Worm (Caenorhabditis elegans): ENCODE measurements around the gene C10A4.4.

DNA sequence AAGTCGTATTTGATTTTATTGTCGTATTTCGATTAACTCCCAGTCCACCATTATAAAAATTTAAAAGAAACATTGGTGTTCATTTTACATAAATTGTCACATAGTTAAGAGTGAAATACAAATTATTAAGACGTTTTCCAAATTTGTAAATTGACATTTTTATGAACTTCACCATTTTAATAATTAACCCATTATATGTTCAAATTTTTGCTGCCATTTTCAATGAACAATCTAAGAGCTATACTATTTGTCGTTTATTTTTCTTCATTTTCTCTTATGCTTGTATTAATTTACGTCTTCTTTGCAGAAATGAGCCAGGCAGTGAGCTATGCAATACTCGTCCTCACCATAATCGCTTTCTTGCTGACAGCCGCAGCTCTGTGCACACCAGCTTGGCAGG is 30.3 kb downstream of the C10A4.4 start, which contains the start of gene clc-2:
- TF ChIP-seq unc-62 (GFP tag; optimal IDR thresholded peaks at IDR 0.05) (no peak), nhr-12 (tag; optimal IDR thresholded peaks at IDR 0.05) (no peak), lin-15B (tag; optimal IDR thresholded peaks at IDR 0.05) (no peak), elt-3 (tag; optimal IDR thresholded peaks at IDR 0.05) (no peak), unc-39 (tag; optimal IDR thresholded peaks at IDR 0.05) (no peak), ztf-11 (tag; optimal IDR thresholded peaks at IDR 0.05) (no peak), skn-1 (tag; optimal IDR thresholded peaks at IDR 0.05) (no peak), nhr-11 (tag; optimal IDR thresholded peaks at IDR 0.05) (no peak)

Data from whole organism, L3 larva.